Fruit fly (Drosophila melanogaster): ENCODE results near the gene CG10920.

The CG10920 gene

dm6 chrX:7888386-7889024 is 34.5 kb upstream of the CG10920 start, which contains the start of gene Acat1 (continued):
- TF ChIP-seq odd (GFP tag; optimal IDR thresholded peaks at IDR 0.05) = no peak
- TF ChIP-seq nerfin-1 (tag; optimal IDR thresholded peaks at IDR 0.05) = no peak
- TF ChIP-seq Nf-YC (tag; optimal IDR thresholded peaks at IDR 0.05) = peak; percentile 42
- no peak for TF ChIP-seq Usf (GFP tag; optimal IDR thresholded peaks at IDR 0.05)
- TF ChIP-seq CG18599 (GFP tag; optimal IDR thresholded peaks at IDR 0.05) = peak; percentile 74
- peak; percentile 29 for TF ChIP-seq CG5245 (GFP tag; optimal IDR thresholded peaks at IDR 0.05)
- TF ChIP-seq Hr51 (GFP tag; optimal IDR thresholded peaks at IDR 0.05) = peak; percentile 46 to 72
- TF ChIP-seq CG17186 (GFP tag; optimal IDR thresholded peaks at IDR 0.05) = peak; percentile 22
- 0 out of 2 replicates have a peak, but pooled peaks have one; percentile 11 for TF ChIP-seq Nf-YA (GFP tag; IDR thresholded peaks at IDR 0.05)
- peak; percentile 50; the same call in 1 of the 3 replicates for TF ChIP-seq otp (GFP tag; IDR thresholded peaks at IDR 0.05)
- peak; percentile 90 for TF ChIP-seq CG10267 (tag; optimal IDR thresholded peaks at IDR 0.05)
- TF ChIP-seq CG4854 (GFP tag; optimal IDR thresholded peaks at IDR 0.05) = no peak
- TF ChIP-seq CG8478 (optimal IDR thresholded peaks at IDR 0.05) = no peak
- no peak for TF ChIP-seq CG16863 (GFP tag; optimal IDR thresholded peaks at IDR 0.05)
- TF ChIP-seq fu2 (GFP tag; optimal IDR thresholded peaks at IDR 0.05) = peak; percentile 25
- TF ChIP-seq Hmr (GFP tag; optimal IDR thresholded peaks at IDR 0.05) = peak; percentile 59
- TF ChIP-seq gcm2 (GFP tag; optimal IDR thresholded peaks at IDR 0.05) = no peak
- TF ChIP-seq p53 (GFP tag; optimal IDR thresholded peaks at IDR 0.05) = no peak
- TF ChIP-seq CG17568 (GFP tag; optimal IDR thresholded peaks at IDR 0.05) = no peak
- peak; percentile 5 for TF ChIP-seq Oli (tag; optimal IDR thresholded peaks at IDR 0.05)
- TF ChIP-seq knrl (GFP tag; IDR thresholded peaks at IDR 0.05; ENCODE audit: partially characterized antibody) = peak; percentile 35; the same call in 1 of the 3 replicates
- TF ChIP-seq ham (GFP tag; IDR thresholded peaks at IDR 0.05) = no peak
- TF ChIP-seq cad (GFP tag; optimal IDR thresholded peaks at IDR 0.05) = no peak
- no peak for TF ChIP-seq cas (GFP tag; IDR thresholded peaks at IDR 0.05)
- TF ChIP-seq sens (GFP tag) = peak; percentile 96
- TF ChIP-seq Fer3 (tag; optimal IDR thresholded peaks at IDR 0.05) = peak; percentile 49
- TF ChIP-seq abd-A (tag; optimal IDR thresholded peaks at IDR 0.05) = no peak
- TF ChIP-seq Vsx1 (GFP tag; optimal IDR thresholded peaks at IDR 0.05) = no peak
- no peak for TF ChIP-seq ac (GFP tag; optimal IDR thresholded peaks at IDR 0.05)
- TF ChIP-seq B-H1 (GFP tag; IDR thresholded peaks at IDR 0.05) = no peak
- no peak for TF ChIP-seq CG4360 (GFP tag; IDR thresholded peaks at IDR 0.05)
- TF ChIP-seq unc-4 (GFP tag; IDR thresholded peaks at IDR 0.05; ENCODE audit: partially characterized antibody) = peak; percentile 50; the same call in 1 of the 2 replicates
- no peak for TF ChIP-seq CG8281 (tag; optimal IDR thresholded peaks at IDR 0.05)
- peak; percentile 72 for TF ChIP-seq CG32532 (GFP tag; IDR thresholded peaks at IDR 0.05)
- TF ChIP-seq bsh (GFP tag; optimal IDR thresholded peaks at IDR 0.05) = peak in 1 of 2 experiments; percentile 64
- TF ChIP-seq CG7556 (GFP tag; optimal IDR thresholded peaks at IDR 0.05) = peak; percentile 58
- peak; percentile 66 for TF ChIP-seq CG6689 (GFP tag; IDR thresholded peaks at IDR 0.05)
- TF ChIP-seq Hr3 (GFP tag; optimal IDR thresholded peaks at IDR 0.05) = peak; percentile 35
- peak; percentile 1 for TF ChIP-seq pnt (GFP tag; optimal IDR thresholded peaks at IDR 0.05)
- TF ChIP-seq toy (GFP tag; IDR thresholded peaks at IDR 0.05) = no peak
- TF ChIP-seq cato (GFP tag; optimal IDR thresholded peaks at IDR 0.05; ENCODE audit: borderline replicate concordance) = peak; percentile 12
- TF ChIP-seq jing (GFP tag; optimal IDR thresholded peaks at IDR 0.05) = no peak
- peak; percentile 18; the same call in 1 of the 2 replicates for TF ChIP-seq CG14014 (GFP tag; IDR thresholded peaks at IDR 0.05)
- no peak for TF ChIP-seq CG14667 (GFP tag; IDR thresholded peaks at IDR 0.05)
- TF ChIP-seq CG8924 (tag; optimal IDR thresholded peaks at IDR 0.05) = peak; percentile 41
- TF ChIP-seq Kr (GFP tag; optimal IDR thresholded peaks at IDR 0.05) = no peak
- peak; percentile 69 for TF ChIP-seq Sox102F (GFP tag; optimal IDR thresholded peaks at IDR 0.05)
- peak; percentile 41 for TF ChIP-seq grau (tag; optimal IDR thresholded peaks at IDR 0.05)
- TF ChIP-seq CG9437 (GFP tag; optimal IDR thresholded peaks at IDR 0.05) = peak; percentile 47
- peak; percentile 57 for TF ChIP-seq Chrac-16 (GFP tag; optimal IDR thresholded peaks at IDR 0.05)
